Worm (Caenorhabditis elegans): ENCODE data around the gene ztf-14.
A peak's percentile ranks its signal among the peaks of the same experiment; 100 is the strongest.

The ztf-14 gene

ce11 chrX:14478743-14479428 is 17.0 kb upstream of the ztf-14 start, which contains the start of gene M163.11 (continued):
- TF ChIP-seq lir-3 (tag; optimal IDR thresholded peaks at IDR 0.05; ENCODE audit: poor library complexity) = no peak
- TF ChIP-seq dpl-1 (GFP tag; optimal IDR thresholded peaks at IDR 0.05) = no peak
- no peak for TF ChIP-seq tbx-2 (tag; optimal IDR thresholded peaks at IDR 0.05)
- no peak for TF ChIP-seq hpl-2 (GFP tag; optimal IDR thresholded peaks at IDR 0.05)
- TF ChIP-seq lin-35 (GFP tag; optimal IDR thresholded peaks at IDR 0.05) = peak in 1 of 2 experiments; percentile 40
- no peak for TF ChIP-seq lin-15B (tag; optimal IDR thresholded peaks at IDR 0.05)
- TF ChIP-seq nhr-12 (tag; optimal IDR thresholded peaks at IDR 0.05) = no peak
- TF ChIP-seq pax-3 (tag; optimal IDR thresholded peaks at IDR 0.05) = no peak
- TF ChIP-seq snu-23 (GFP tag; optimal IDR thresholded peaks at IDR 0.05) = peak; percentile 50
- TF ChIP-seq ztf-4 (tag; optimal IDR thresholded peaks at IDR 0.05) = no peak
- peak; percentile 55 for TF ChIP-seq rnt-1 (tag; optimal IDR thresholded peaks at IDR 0.05)
- TF ChIP-seq lin-14 (GFP tag; optimal IDR thresholded peaks at IDR 0.05) = peak; percentile 6
- TF ChIP-seq nhr-71 (tag; optimal IDR thresholded peaks at IDR 0.05) = peak; percentile 63
- peak; percentile 54 for TF ChIP-seq nhr-90 (tag; optimal IDR thresholded peaks at IDR 0.05; ENCODE audit: poor library complexity)
- no peak for TF ChIP-seq pag-3 (tag; optimal IDR thresholded peaks at IDR 0.05; ENCODE audit: borderline replicate concordance, insufficient read depth)
- TF ChIP-seq ceh-82 (tag; optimal IDR thresholded peaks at IDR 0.05) = no peak
- no peak for TF ChIP-seq egl-13 (tag; optimal IDR thresholded peaks at IDR 0.05)
- no peak for TF ChIP-seq unc-98 (GFP tag; IDR thresholded peaks at IDR 0.05)
- no peak for TF ChIP-seq ces-1 (GFP tag; optimal IDR thresholded peaks at IDR 0.05)
- TF ChIP-seq lin-13 (GFP tag; optimal IDR thresholded peaks at IDR 0.05) = no peak
- TF ChIP-seq nhr-19 (GFP tag; conservative IDR thresholded peaks at IDR 0.05) = peak; percentile 58
- TF ChIP-seq snpc-4 (tag; optimal IDR thresholded peaks at IDR 0.05) = peak; percentile 49
- TF ChIP-seq C34B4.2 (tag; optimal IDR thresholded peaks at IDR 0.05) = no peak
- no peak for TF ChIP-seq alr-1 (tag; optimal IDR thresholded peaks at IDR 0.05; ENCODE audit: borderline replicate concordance)
- no peak for TF ChIP-seq sptf-1 (tag; optimal IDR thresholded peaks at IDR 0.05)
- TF ChIP-seq fkh-8 (tag; optimal IDR thresholded peaks at IDR 0.05) = no peak
- peak in 1 of 2 experiments; percentile 5 for TF ChIP-seq mdl-1 (tag; optimal IDR thresholded peaks at IDR 0.05)
- no peak for TF ChIP-seq ceh-63 (GFP tag; optimal IDR thresholded peaks at IDR 0.05)
- no peak for TF ChIP-seq zip-4 (GFP tag; optimal IDR thresholded peaks at IDR 0.05)

- TF ChIP-seq fkh-4 (tag; optimal IDR thresholded peaks at IDR 0.05; ENCODE audit: borderline replicate concordance) = peak; percentile 17
- no peak for TF ChIP-seq nhr-84 (tag; optimal IDR thresholded peaks at IDR 0.05)
- TF ChIP-seq fkh-8 (tag; optimal IDR thresholded peaks at IDR 0.05) = peak; percentile 49
- TF ChIP-seq egl-27 (tag; optimal IDR thresholded peaks at IDR 0.05) = no peak
- TF ChIP-seq ceh-88 (GFP tag; IDR thresholded peaks at IDR 0.05) = 0 out of 2 replicates have a peak, but pooled peaks have one; percentile 14
- TF ChIP-seq nhr-71 (tag; optimal IDR thresholded peaks at IDR 0.05) = peak; percentile 93
- TF ChIP-seq mab-9 (GFP tag; IDR thresholded peaks at IDR 0.05) = peak; percentile 54; the same call in 1 of the 2 replicates
- no peak for TF ChIP-seq pag-3 (tag; optimal IDR thresholded peaks at IDR 0.05; ENCODE audit: borderline replicate concordance, insufficient read depth)
- peak; percentile 15 for TF ChIP-seq nhr-11 (tag; optimal IDR thresholded peaks at IDR 0.05)
- peak; percentile 79 to 86 for TF ChIP-seq lsy-2 (tag; optimal IDR thresholded peaks at IDR 0.05)
- TF ChIP-seq C34B4.2 (tag; optimal IDR thresholded peaks at IDR 0.05) = no peak
- TF ChIP-seq sptf-1 (tag; optimal IDR thresholded peaks at IDR 0.05) = no peak
- TF ChIP-seq efl-3 (GFP tag; optimal IDR thresholded peaks at IDR 0.05) = no peak
- TF ChIP-seq ces-1 (GFP tag; optimal IDR thresholded peaks at IDR 0.05) = no peak
- peak; percentile 90 for TF ChIP-seq nhr-19 (GFP tag; conservative IDR thresholded peaks at IDR 0.05)
- TF ChIP-seq ceh-63 (GFP tag; optimal IDR thresholded peaks at IDR 0.05) = no peak
- TF ChIP-seq ets-5 (GFP tag; IDR thresholded peaks at IDR 0.05) = no peak
- TF ChIP-seq dsc-1 (tag; optimal IDR thresholded peaks at IDR 0.05) = peak; percentile 83
- TF ChIP-seq snpc-4 (tag; optimal IDR thresholded peaks at IDR 0.05) = peak; percentile 89
- peak; percentile 55 for TF ChIP-seq fos-1 (tag; optimal IDR thresholded peaks at IDR 0.05)
- peak; percentile 85 for TF ChIP-seq lin-13 (GFP tag; optimal IDR thresholded peaks at IDR 0.05)
- TF ChIP-seq rnt-1 (tag; optimal IDR thresholded peaks at IDR 0.05) = peak; percentile 91
- TF ChIP-seq unc-62 (GFP tag; optimal IDR thresholded peaks at IDR 0.05) = no peak
- peak; percentile 42 for TF ChIP-seq sox-4 (tag; optimal IDR thresholded peaks at IDR 0.05)
- TF ChIP-seq mef-2 (tag; optimal IDR thresholded peaks at IDR 0.05) = no peak
- peak; percentile 56 for TF ChIP-seq blmp-1 (tag; optimal IDR thresholded peaks at IDR 0.05)
- TF ChIP-seq grh-1 (GFP tag; IDR thresholded peaks at IDR 0.05) = peak; percentile 84
- TF ChIP-seq F16B12.6 (tag; optimal IDR thresholded peaks at IDR 0.05) = peak; percentile 33
- peak; percentile 81 for TF ChIP-seq xbp-1 (tag; optimal IDR thresholded peaks at IDR 0.05)
- peak; percentile 72 to 86 for TF ChIP-seq lin-35 (GFP tag; optimal IDR thresholded peaks at IDR 0.05)
- no peak for TF ChIP-seq ama-1 (optimal IDR thresholded peaks at IDR 0.05)
- peak; percentile 49 for TF ChIP-seq pax-3 (tag; optimal IDR thresholded peaks at IDR 0.05)
Observed at ce11 chrX:14480248-14480647, 15.6 kb upstream of the ztf-14 start, which contains the start of gene gfi-3. gfi-3 (plus strand) TSS chrX:14480572.

Measured in whole organism, L1 larva.